Worm (Caenorhabditis elegans): Measurements from ENCODE around the gene K07E3.9.

K07E3.9 gene

ce11 chrX:8147398-8147797, 39.4 kb downstream of the K07E3.9 start, which contains the start of gene C02B8.1:
Gene C02B8.1 (plus strand): TSS chrX:8147698.
- TF ChIP-seq flt-1 (GFP tag; IDR thresholded peaks at IDR 0.05) (no peak), ref-1 (GFP tag; conservative IDR thresholded peaks at IDR 0.05) (no peak), cog-1 (tag; optimal IDR thresholded peaks at IDR 0.05) (no peak), ztf-29 (GFP tag; IDR thresholded peaks at IDR 0.05) (no peak), klf-2 (GFP tag; conservative IDR thresholded peaks at IDR 0.05) (no peak), ztf-23 (GFP tag; IDR thresholded peaks at IDR 0.05) (no peak), tab-1 (GFP tag; IDR thresholded peaks at IDR 0.05) (no peak), med-1 (GFP tag; optimal IDR thresholded peaks at IDR 0.05; ENCODE audit: insufficient read depth) (no peak), T22C8.4 (GFP tag; IDR thresholded peaks at IDR 0.05) (no peak)

ce11 chrX:8148993-8149392, 41.0 kb downstream of the K07E3.9 start:
- no peak for TF ChIP-seq flt-1 (GFP tag; IDR thresholded peaks at IDR 0.05)
- no peak for TF ChIP-seq ztf-29 (GFP tag; IDR thresholded peaks at IDR 0.05)
- TF ChIP-seq klf-2 (GFP tag; conservative IDR thresholded peaks at IDR 0.05): no peak
- no peak for TF ChIP-seq ztf-23 (GFP tag; IDR thresholded peaks at IDR 0.05)
- no peak for TF ChIP-seq T22C8.4 (GFP tag; IDR thresholded peaks at IDR 0.05)
- no peak for TF ChIP-seq tab-1 (GFP tag; IDR thresholded peaks at IDR 0.05)

ce11 chrX:8150621-8151020, 42.6 kb downstream of the K07E3.9 start, which contains the start of gene F22F1.2:
Gene F22F1.2 (minus strand): TSS chrX:8150721.
- TF ChIP-seq klf-2 (GFP tag; conservative IDR thresholded peaks at IDR 0.05) (no peak), ref-1 (GFP tag; conservative IDR thresholded peaks at IDR 0.05) (no peak), cog-1 (tag; optimal IDR thresholded peaks at IDR 0.05) (no peak), ztf-29 (GFP tag; IDR thresholded peaks at IDR 0.05) (no peak), med-1 (GFP tag; optimal IDR thresholded peaks at IDR 0.05; ENCODE audit: insufficient read depth) (no peak), tab-1 (GFP tag; IDR thresholded peaks at IDR 0.05) (no peak)

ce11 chrX:8151409-8151808, 43.4 kb downstream of the K07E3.9 start:
- TF ChIP-seq T22C8.4 (GFP tag; IDR thresholded peaks at IDR 0.05): no peak
- 0 out of 2 replicates have a peak, but pooled peaks have one; percentile 33 for TF ChIP-seq ztf-23 (GFP tag; IDR thresholded peaks at IDR 0.05)
- TF ChIP-seq flt-1 (GFP tag; IDR thresholded peaks at IDR 0.05): 0 out of 2 replicates have a peak, but pooled peaks have one; percentile 50
- no peak for TF ChIP-seq med-1 (GFP tag; optimal IDR thresholded peaks at IDR 0.05; ENCODE audit: insufficient read depth)
- TF ChIP-seq tab-1 (GFP tag; IDR thresholded peaks at IDR 0.05): no peak
- TF ChIP-seq klf-2 (GFP tag; conservative IDR thresholded peaks at IDR 0.05): no peak
- TF ChIP-seq ztf-29 (GFP tag; IDR thresholded peaks at IDR 0.05): no peak
- TF ChIP-seq cog-1 (tag; optimal IDR thresholded peaks at IDR 0.05): no peak
- no peak; the same call in 1 of the 2 replicates for TF ChIP-seq ref-1 (GFP tag; conservative IDR thresholded peaks at IDR 0.05)

ce11 chrX:8155447-8155877, 47.4 kb downstream of the K07E3.9 start:
- TF ChIP-seq T22C8.4 (GFP tag; IDR thresholded peaks at IDR 0.05) (peak; percentile 72), ztf-23 (GFP tag; IDR thresholded peaks at IDR 0.05) (peak; percentile 77), flt-1 (GFP tag; IDR thresholded peaks at IDR 0.05) (peak; percentile 86), ztf-29 (GFP tag; IDR thresholded peaks at IDR 0.05) (peak; percentile 55; the same call in 1 of the 2 replicates), klf-2 (GFP tag; conservative IDR thresholded peaks at IDR 0.05) (peak; percentile 63; the same call in 1 of the 2 replicates), tab-1 (GFP tag; IDR thresholded peaks at IDR 0.05) (peak; percentile 79), ref-1 (GFP tag; conservative IDR thresholded peaks at IDR 0.05) (peak; percentile 53)

DNA sequence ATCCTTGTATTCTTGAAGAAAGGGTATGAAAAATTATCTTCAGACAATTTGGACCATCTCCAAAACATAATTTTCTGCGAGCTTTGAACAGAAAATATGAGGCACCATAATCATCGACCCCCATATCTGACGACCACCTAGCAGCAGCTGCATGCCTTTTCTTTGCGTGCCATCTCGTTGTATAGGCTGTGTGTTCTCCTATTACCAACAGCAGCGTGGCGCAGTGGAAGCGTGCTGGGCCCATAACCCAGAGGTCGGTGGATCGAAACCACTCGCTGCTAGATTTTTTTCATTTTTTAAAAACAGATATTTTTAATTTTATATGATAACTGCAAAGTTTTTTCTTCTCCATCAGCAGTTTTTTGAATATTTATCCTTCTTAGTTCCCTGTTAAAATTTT, 47.9 kb downstream of the K07E3.9 start:
- TF ChIP-seq ztf-29 (GFP tag; IDR thresholded peaks at IDR 0.05) (peak; percentile 98), klf-2 (GFP tag; conservative IDR thresholded peaks at IDR 0.05) (peak; percentile 96), cog-1 (tag; optimal IDR thresholded peaks at IDR 0.05) (no peak), ref-1 (GFP tag; conservative IDR thresholded peaks at IDR 0.05) (peak; percentile 95), flt-1 (GFP tag; IDR thresholded peaks at IDR 0.05) (peak; percentile 98), ztf-23 (GFP tag; IDR thresholded peaks at IDR 0.05) (peak; percentile 97), T22C8.4 (GFP tag; IDR thresholded peaks at IDR 0.05) (peak; percentile 97), med-1 (GFP tag; optimal IDR thresholded peaks at IDR 0.05; ENCODE audit: insufficient read depth) (peak; percentile 63), tab-1 (GFP tag; IDR thresholded peaks at IDR 0.05) (peak; percentile 97)

DNA sequence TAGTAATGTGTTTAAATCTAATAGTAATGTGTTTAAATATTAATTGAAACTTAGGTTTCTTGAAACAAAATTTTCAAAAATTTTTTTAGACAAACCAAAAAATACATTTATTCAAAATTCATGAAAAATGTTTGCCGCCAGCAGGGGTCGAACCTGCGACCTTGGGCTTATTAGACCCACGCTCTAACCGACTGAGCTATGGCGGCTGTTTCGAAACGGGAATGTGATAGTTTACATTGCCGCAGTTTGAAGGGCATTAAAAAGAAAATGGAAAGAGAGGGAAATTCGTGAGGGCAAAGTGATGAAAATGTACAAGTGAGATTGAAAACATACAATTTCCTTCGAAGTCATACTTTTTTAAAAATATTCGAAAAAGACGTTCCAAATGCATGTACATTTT, 48.5 kb downstream of the K07E3.9 start:
- TF ChIP-seq ref-1 (GFP tag; conservative IDR thresholded peaks at IDR 0.05) (0 out of 2 replicates have a peak, but pooled peaks have one; percentile 40), med-1 (GFP tag; optimal IDR thresholded peaks at IDR 0.05; ENCODE audit: insufficient read depth) (no peak), ztf-29 (GFP tag; IDR thresholded peaks at IDR 0.05) (peak; percentile 71; the same call in 1 of the 2 replicates), cog-1 (tag; optimal IDR thresholded peaks at IDR 0.05) (no peak), ztf-23 (GFP tag; IDR thresholded peaks at IDR 0.05) (no peak), tab-1 (GFP tag; IDR thresholded peaks at IDR 0.05) (peak; percentile 12; the same call in 1 of the 2 replicates), flt-1 (GFP tag; IDR thresholded peaks at IDR 0.05) (peak; percentile 33; the same call in 1 of the 2 replicates), klf-2 (GFP tag; conservative IDR thresholded peaks at IDR 0.05) (0 out of 2 replicates have a peak, but pooled peaks have one; percentile 13), T22C8.4 (GFP tag; IDR thresholded peaks at IDR 0.05) (no peak)

- TF ChIP-seq tab-1 (GFP tag; IDR thresholded peaks at IDR 0.05) (no peak), klf-2 (GFP tag; conservative IDR thresholded peaks at IDR 0.05) (no peak), flt-1 (GFP tag; IDR thresholded peaks at IDR 0.05) (peak; percentile 85), ztf-23 (GFP tag; IDR thresholded peaks at IDR 0.05) (no peak), cog-1 (tag; optimal IDR thresholded peaks at IDR 0.05) (no peak), ztf-29 (GFP tag; IDR thresholded peaks at IDR 0.05) (peak; percentile 93)
These were observed 49.1 kb downstream of the K07E3.9 start for ce11 chrX:8157132-8157531.
